Fruit fly (Drosophila melanogaster) whole organism, wandering third instar larva: ENCODE results near the gene CG31525.
A peak's percentile ranks its signal among the peaks of the same experiment; 100 is the strongest.

Source experiments
- Abd-B ChIP-seq: fragments of >200 bp; optimal IDR thresholded peaks from 2 replicates; lab custom pipeline; 2017; ENCODE audit warnings: missing biosample characterization, missing genetic modification characterization
- CG32264 ChIP-seq: fragments of 200-800 bp; sonication (Bioruptor generic); optimal IDR thresholded peaks from 2 replicates; lab custom pipeline; 2016; ENCODE audit warnings: missing biosample characterization, missing genetic modification characterization
- CG9705 ChIP-seq: fragments of 200-800 bp; sonication (Bioruptor generic); optimal IDR thresholded peaks from 2 replicates; lab custom pipeline; 2018; ENCODE audit warnings: missing biosample characterization, mild to moderate bottlenecking, missing genetic modification characterization
- CrebA ChIP-seq: fragments of 200-800 bp; sonication (Bioruptor generic); optimal IDR thresholded peaks from 2 replicates; lab custom pipeline; 2016; ENCODE audit warnings: missing biosample characterization, mild to moderate bottlenecking, missing genetic modification characterization, borderline replicate concordance
- Dif ChIP-seq: fragments of 200-275, 200-300 bp; sonication (Bioruptor generic); optimal IDR thresholded peaks from 2 replicates; lab custom pipeline; 2018; ENCODE audit warnings: missing biosample characterization, missing genetic modification characterization; ENCODE audit not compliant: partially characterized antibody
- GATAd ChIP-seq: sonication (Bioruptor generic); optimal IDR thresholded peaks from 2 replicates; lab custom pipeline; 2016; ENCODE audit warnings: missing biosample characterization, missing genetic modification characterization
- Hnf4 ChIP-seq: fragments of 200-800 bp; sonication (Bioruptor generic); optimal IDR thresholded peaks from 2 replicates; lab custom pipeline; 2016; ENCODE audit warnings: missing biosample characterization, mild to moderate bottlenecking, missing genetic modification characterization
- Hr78 ChIP-seq: fragments of >200 bp; optimal IDR thresholded peaks from 2 replicates; lab custom pipeline; 2017; ENCODE audit warnings: missing biosample characterization, missing genetic modification characterization
- Hr83 ChIP-seq: fragments of 200-300 bp; sonication (Bioruptor generic); optimal IDR thresholded peaks from 2 replicates; lab custom pipeline; 2016; ENCODE audit warnings: missing biosample characterization, mild to moderate bottlenecking, missing genetic modification characterization, moderate library complexity; ENCODE audit not compliant: poor library complexity, severe bottlenecking
- Jra ChIP-seq: sonication (Bioruptor generic); optimal IDR thresholded peaks from 2 replicates; lab custom pipeline; 2016; ENCODE audit warnings: missing biosample characterization, missing genetic modification characterization
- Mio ChIP-seq: sonication (Bioruptor generic); optimal IDR thresholded peaks from 2 replicates; lab custom pipeline; 2016; ENCODE audit warnings: missing biosample characterization, missing genetic modification characterization
- Myc ChIP-seq: fragments of >200 bp; optimal IDR thresholded peaks from 2 replicates; lab custom pipeline; 2017
- OdsH ChIP-seq: fragments of 200-800 bp; sonication (Bioruptor generic); optimal IDR thresholded peaks from 2 replicates; lab custom pipeline; 2016; ENCODE audit warnings: missing biosample characterization, mild to moderate bottlenecking, missing genetic modification characterization
- Rel ChIP-seq, 2 experiments: fragments of 200-800 bp; sonication (Bioruptor generic) in 1 of 2; optimal IDR thresholded peaks; 2 replicates in 1 of 2; 3 replicates in 1 of 2; lab custom pipeline; 2016 to 2019; ENCODE audit warnings: mild to moderate bottlenecking in 2 of 2, missing biosample characterization in 2 of 2, missing genetic modification characterization in 2 of 2, moderate library complexity in 1 of 2
- Sp1 ChIP-seq: fragments of 200-800 bp; sonication (Bioruptor generic); optimal IDR thresholded peaks from 3 replicates; lab custom pipeline; 2019; ENCODE audit warnings: missing biosample characterization, mild to moderate bottlenecking, missing genetic modification characterization, moderate library complexity
- Vsx2 ChIP-seq: fragments of 200-300, 225-300 bp; sonication (Bioruptor generic); optimal IDR thresholded peaks from 2 replicates; lab custom pipeline; 2018; ENCODE audit warnings: missing biosample characterization, missing genetic modification characterization; ENCODE audit not compliant: partially characterized antibody
- br ChIP-seq: fragments of 200-800 bp; sonication (Bioruptor generic); optimal IDR thresholded peaks from 2 replicates; lab custom pipeline; 2016; ENCODE audit warnings: missing biosample characterization, missing genetic modification characterization
- brk ChIP-seq: fragments of 200-800 bp; sonication (Bioruptor generic); optimal IDR thresholded peaks from 2 replicates; lab custom pipeline; 2016; ENCODE audit warnings: missing biosample characterization, mild to moderate bottlenecking, missing genetic modification characterization
- dl ChIP-seq, 2 experiments: fragments of 175-275, 200-275 bp in 1 of 2; fragments of 200-275 bp in 1 of 2; sonication (Bioruptor generic); optimal IDR thresholded peaks; lab custom pipeline; 2018; ENCODE audit warnings: mild to moderate bottlenecking in 2 of 2, missing biosample characterization in 2 of 2, missing genetic modification characterization in 2 of 2, moderate library complexity in 2 of 2; ENCODE audit not compliant: partially characterized antibody in 2 of 2, insufficient read depth in 1 of 2
- ey ChIP-seq: fragments of 200-800 bp; sonication (Bioruptor generic); optimal IDR thresholded peaks from 2 replicates; lab custom pipeline; 2016; ENCODE audit warnings: missing biosample characterization, missing genetic modification characterization
- foxo ChIP-seq, 2 experiments: fragments of 200-800 bp; sonication (Bioruptor generic); optimal IDR thresholded peaks; 2 replicates in 1 of 2; 3 replicates in 1 of 2; lab custom pipeline; 2016 to 2017; ENCODE audit warnings: missing biosample characterization in 2 of 2, missing genetic modification characterization in 2 of 2
- fru ChIP-seq: fragments of 200-800 bp; sonication (Bioruptor generic); optimal IDR thresholded peaks from 3 replicates; lab custom pipeline; 2016; ENCODE audit warnings: missing biosample characterization, mild to moderate bottlenecking, missing genetic modification characterization
- h ChIP-seq: fragments of 200-800 bp; sonication (Bioruptor generic); optimal IDR thresholded peaks from 3 replicates; lab custom pipeline; 2016; ENCODE audit warnings: missing biosample characterization, mild to moderate bottlenecking, missing genetic modification characterization
- lola ChIP-seq: fragments of >200 bp; optimal IDR thresholded peaks from 2 replicates; lab custom pipeline; 2017; ENCODE audit warnings: missing biosample characterization, missing genetic modification characterization
- pan ChIP-seq: fragments of >200 bp; optimal IDR thresholded peaks from 2 replicates; lab custom pipeline; 2017
- psq ChIP-seq: fragments of 200-800 bp; sonication (Bioruptor generic); optimal IDR thresholded peaks from 3 replicates; lab custom pipeline; 2017; ENCODE audit warnings: missing biosample characterization, mild to moderate bottlenecking, missing genetic modification characterization, moderate library complexity
- rgr ChIP-seq: fragments of 200-800 bp; sonication (Bioruptor generic); optimal IDR thresholded peaks from 3 replicates; lab custom pipeline; 2016; ENCODE audit warnings: missing biosample characterization, mild to moderate bottlenecking, missing genetic modification characterization
- sage ChIP-seq: fragments of 200-800 bp; sonication (Bioruptor generic); optimal IDR thresholded peaks from 2 replicates; lab custom pipeline; 2016; ENCODE audit warnings: missing biosample characterization, mild to moderate bottlenecking, missing genetic modification characterization
- tai ChIP-seq: sonication (Bioruptor generic); optimal IDR thresholded peaks from 2 replicates; lab custom pipeline; 2016; ENCODE audit warnings: missing biosample characterization, missing genetic modification characterization
- woc ChIP-seq: sonication (Bioruptor generic); optimal IDR thresholded peaks from 2 replicates; lab custom pipeline; 2016; ENCODE audit warnings: missing biosample characterization, mild to moderate bottlenecking, missing genetic modification characterization

CG31525 gene

DNA sequence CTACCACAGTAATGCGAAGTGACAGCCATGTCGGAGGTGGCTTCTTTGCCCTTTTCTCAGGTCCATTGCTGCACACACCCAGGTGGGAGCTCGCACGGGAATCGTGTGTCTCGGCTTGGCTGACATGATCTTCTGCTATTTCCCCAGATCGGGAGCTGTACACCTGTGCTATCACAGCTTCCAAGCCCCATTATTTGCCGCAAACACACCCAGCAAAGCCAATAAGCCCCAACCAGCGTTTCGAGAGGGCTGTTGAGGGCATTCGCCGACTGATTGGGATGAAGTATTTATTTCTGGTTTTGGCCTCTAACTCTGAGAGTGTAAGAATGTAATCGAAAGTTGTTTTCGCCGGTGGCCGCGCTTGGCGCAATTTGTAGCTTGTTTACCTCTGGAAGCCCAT is 30.8 kb downstream of the CG31525 start:
- TF ChIP-seq br (GFP tag; lab: Kevin White, UChicago) (no peak), OdsH (GFP tag; lab: Kevin White, UChicago) (no peak), lola (GFP tag; lab: Kevin White, UChicago) (no peak), h (GFP tag; lab: Kevin White, UChicago) (no peak), woc (GFP tag; lab: Kevin White, UChicago) (no peak), pan (no peak), rgr (GFP tag; lab: Kevin White, UChicago) (no peak), Hr83 (GFP tag; lab: Kevin White, UChicago) (no peak)

DNA sequence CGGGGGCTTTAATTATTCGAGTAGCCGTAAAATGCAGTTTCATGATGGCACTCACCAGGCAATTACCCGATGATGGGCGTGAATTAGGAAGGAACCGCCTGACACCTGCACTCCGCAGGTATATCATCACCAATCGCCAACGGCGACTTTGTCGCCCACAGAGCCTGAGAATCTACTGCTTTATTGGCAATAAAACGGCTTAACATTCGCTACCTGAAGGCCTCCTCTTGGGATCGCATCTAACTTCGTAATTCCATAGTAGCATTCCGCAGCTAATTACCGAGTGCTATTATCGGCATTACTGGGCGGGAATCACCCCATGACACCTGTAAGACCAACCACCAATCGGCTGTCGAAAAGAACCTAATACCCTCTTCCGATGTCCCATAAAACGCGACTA is 31.4 kb downstream of the CG31525 start:
- TF ChIP-seq pan (no peak), Dif (no peak), sage (GFP tag; lab: Kevin White, UChicago) (no peak), GATAd (GFP tag; lab: Kevin White, UChicago) (no peak), Myc (lab: Kevin White, UChicago) (no peak), CG9705 (GFP tag; lab: Kevin White, UChicago) (no peak), br (GFP tag; lab: Kevin White, UChicago) (no peak), psq (GFP tag; lab: Kevin White, UChicago) (no peak), foxo (GFP tag; optimal IDR thresholded peaks at IDR 0.05; lab: Kevin White, UChicago) (no peak), Abd-B (GFP tag; lab: Kevin White, UChicago) (no peak), rgr (GFP tag; lab: Kevin White, UChicago) (no peak), CrebA (no peak), Vsx2 (no peak)
- TF ChIP-seq, all 38 proteins: peak for 0

DNA sequence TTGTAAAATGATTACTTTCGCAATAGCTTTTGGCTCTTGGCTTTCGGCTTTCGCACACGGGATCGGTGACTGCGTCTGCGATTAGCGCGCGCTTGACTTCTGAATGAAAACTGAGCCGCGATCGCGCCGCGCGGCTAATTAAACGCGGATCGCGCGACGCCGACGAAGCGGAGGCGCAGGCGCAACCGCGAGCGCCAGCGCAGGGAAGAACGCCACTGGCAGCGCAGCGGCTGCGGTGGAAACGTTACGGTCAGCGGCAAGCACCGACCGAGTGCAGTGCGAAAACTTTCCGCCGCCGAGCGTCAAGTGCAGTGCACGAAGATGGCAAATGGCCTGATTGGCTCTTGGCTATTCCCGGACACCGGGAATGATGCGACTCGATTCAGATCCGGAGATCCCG is 36.0 kb downstream of the CG31525 start, which contains the start of gene CG31522:
CG31522 (minus strand) TSS at position 101 of the 400 bp plus-strand sequence.
- no peak for TF ChIP-seq CG9705 (GFP tag; lab: Kevin White, UChicago)
- TF ChIP-seq woc (GFP tag; lab: Kevin White, UChicago), result no peak
- TF ChIP-seq CG32264 (GFP tag; lab: Kevin White, UChicago), result no peak
- no peak for TF ChIP-seq rgr (GFP tag; lab: Kevin White, UChicago)
- TF ChIP-seq CrebA, result no peak
- TF ChIP-seq Myc (lab: Kevin White, UChicago), result no peak
- no peak for TF ChIP-seq pan
- no peak for TF ChIP-seq GATAd (GFP tag; lab: Kevin White, UChicago)

DNA sequence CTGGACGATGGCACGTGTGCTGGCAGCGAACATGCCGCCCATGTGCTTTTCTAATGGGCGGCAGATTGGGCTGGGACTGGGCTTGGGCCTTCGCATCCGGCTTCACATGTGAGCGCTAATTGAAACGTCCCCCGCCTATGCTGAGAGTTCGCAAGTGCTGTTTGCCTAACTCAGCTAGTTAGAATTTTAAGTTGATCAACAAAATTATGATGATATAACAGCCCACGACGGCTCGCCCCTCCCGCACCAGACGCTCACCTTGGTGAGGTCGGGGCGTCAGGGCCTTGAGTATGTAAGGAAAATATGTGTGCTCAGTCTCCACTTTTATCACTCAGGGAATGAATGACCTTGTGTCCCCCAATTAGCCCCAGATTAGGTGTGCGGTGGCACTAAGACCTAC is 40.1 kb downstream of the CG31525 start:
- TF ChIP-seq brk (GFP tag; lab: Kevin White, UChicago), result no peak

DNA sequence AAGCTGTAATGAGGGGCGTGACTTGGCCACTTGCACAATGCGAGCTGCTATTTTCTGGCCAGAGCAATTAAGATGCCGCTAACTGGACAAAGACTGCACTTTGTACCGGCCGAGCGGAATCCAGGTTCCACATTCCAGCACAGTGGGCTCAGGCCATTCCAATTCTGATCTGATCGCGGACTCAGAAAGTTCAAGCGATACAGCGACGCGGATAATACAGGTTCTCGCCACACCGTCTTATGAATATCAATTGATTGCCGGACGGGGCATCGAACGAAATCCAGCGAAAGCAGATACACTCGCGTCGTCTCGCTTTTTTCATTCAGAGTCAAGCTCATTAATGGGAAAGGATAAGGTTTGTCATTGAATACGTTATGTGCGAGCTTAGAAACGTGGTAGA is 42.1 kb downstream of the CG31525 start:
- no peak for TF ChIP-seq Abd-B (GFP tag; lab: Kevin White, UChicago)
- peak; percentile 72 for TF ChIP-seq Hnf4

DNA sequence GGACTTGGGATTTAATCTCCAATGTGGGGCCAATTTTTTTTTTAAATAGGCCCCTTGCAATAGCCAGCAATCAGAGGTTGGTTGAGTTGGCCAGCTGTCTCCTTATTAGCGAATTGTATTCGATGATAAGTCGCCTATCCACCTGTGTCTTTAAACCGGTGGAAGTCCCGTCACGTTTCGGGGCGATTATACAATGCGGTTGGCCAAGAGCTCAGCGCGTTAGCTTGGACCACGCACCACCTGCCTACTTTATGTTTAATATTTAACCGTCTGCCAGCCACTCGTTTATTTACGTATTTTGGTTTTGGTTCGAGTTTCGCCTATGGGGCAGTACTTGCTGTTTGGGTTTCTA is 43.8 kb downstream of the CG31525 start:
- TF ChIP-seq CrebA, result no peak
- TF ChIP-seq CG32264 (GFP tag; lab: Kevin White, UChicago), result no peak
- TF ChIP-seq Myc (lab: Kevin White, UChicago), result no peak
- no peak for TF ChIP-seq brk (GFP tag; lab: Kevin White, UChicago)
- TF ChIP-seq h (GFP tag; lab: Kevin White, UChicago), result no peak
- TF ChIP-seq Rel (GFP tag; optimal IDR thresholded peaks at IDR 0.05; lab: Kevin White, UChicago), result no peak
- peak; percentile 2 for TF ChIP-seq Rel (tag; optimal IDR thresholded peaks at IDR 0.05; lab: Kevin White, UChicago)

DNA sequence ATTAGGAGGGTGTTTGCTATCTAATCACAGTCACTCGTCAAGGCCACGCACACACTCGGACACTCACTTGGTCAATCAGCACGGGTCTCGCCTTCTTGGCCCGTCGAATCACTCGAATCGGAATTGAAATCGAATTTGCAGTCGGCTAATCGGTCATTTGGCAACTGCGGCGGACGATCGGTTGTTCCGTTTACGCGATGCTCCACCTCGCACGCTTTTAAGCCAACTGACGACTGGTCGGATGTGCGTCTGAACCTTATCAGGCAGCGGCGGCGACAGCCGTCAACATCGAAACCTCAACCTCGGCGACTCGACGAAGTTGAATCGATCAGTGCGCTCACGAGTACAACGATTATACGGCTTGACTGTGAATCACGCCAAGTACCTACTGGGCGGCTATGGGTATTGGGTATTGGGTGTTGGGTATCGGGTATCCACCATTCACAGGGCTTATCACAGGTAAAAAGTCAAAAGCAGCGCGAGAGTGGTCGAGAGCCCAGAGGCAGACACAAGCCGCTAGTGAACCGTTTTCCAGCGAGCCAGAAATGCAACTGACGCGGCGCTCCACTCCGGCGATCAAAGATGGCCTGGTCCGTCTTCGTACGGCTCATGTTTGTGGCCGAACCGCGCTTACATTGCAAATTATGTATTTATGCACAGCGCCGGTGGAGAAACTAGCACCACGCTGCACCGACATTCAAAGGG is 44.4 kb downstream of the CG31525 start:
- TF ChIP-seq ey (no peak), Vsx2 (peak; percentile 43), lola (GFP tag; lab: Kevin White, UChicago) (no peak), CG9705 (GFP tag; lab: Kevin White, UChicago) (no peak), CrebA (no peak), h (GFP tag; lab: Kevin White, UChicago) (peak; percentile 96), foxo (GFP tag; optimal IDR thresholded peaks at IDR 0.05; lab: Kevin White, UChicago) (peak in 1 of 2 experiments; percentile 29), Rel (GFP tag; optimal IDR thresholded peaks at IDR 0.05; lab: Kevin White, UChicago) (no peak), Rel (tag; optimal IDR thresholded peaks at IDR 0.05; lab: Kevin White, UChicago) (peak; percentile 85), Mio (GFP tag; lab: Kevin White, UChicago) (no peak), tai (GFP tag; lab: Kevin White, UChicago) (no peak), Hnf4 (peak; percentile 30), Sp1 (GFP tag; lab: Kevin White, UChicago) (peak; percentile 8), fru (peak; percentile 31), Jra (GFP tag; lab: Kevin White, UChicago) (peak; percentile 61), CG32264 (GFP tag; lab: Kevin White, UChicago) (no peak), dl (GFP tag; optimal IDR thresholded peaks at IDR 0.05; lab: Kevin White, UChicago; ENCODE audit: insufficient read depth in 1 of 2, partially characterized antibody in 2 of 2) (peak in 1 of 2 experiments; percentile 47), Hr83 (GFP tag; lab: Kevin White, UChicago) (peak; percentile 27), sage (GFP tag; lab: Kevin White, UChicago) (no peak), Hr78 (GFP tag; lab: Kevin White, UChicago) (no peak), br (GFP tag; lab: Kevin White, UChicago) (peak; percentile 38)
